Worm (Caenorhabditis elegans): ENCODE results near the gene scly-1.

- TF ChIP-seq pes-1 (GFP tag; IDR thresholded peaks at IDR 0.05) (no peak), F13C5.2 (tag; optimal IDR thresholded peaks at IDR 0.05) (no peak), ama-1 (optimal IDR thresholded peaks at IDR 0.05) (no peak), ceh-13 (GFP tag; optimal IDR thresholded peaks at IDR 0.05) (no peak), ets-7 (tag; optimal IDR thresholded peaks at IDR 0.05) (no peak), flt-1 (GFP tag; IDR thresholded peaks at IDR 0.05) (no peak), scrt-1 (GFP tag; IDR thresholded peaks at IDR 0.05) (no peak), hmbx-1 (tag; optimal IDR thresholded peaks at IDR 0.05) (no peak), tbx-11 (GFP tag; IDR thresholded peaks at IDR 0.05) (no peak), sea-1 (GFP tag; conservative IDR thresholded peaks at IDR 0.05) (no peak), tbx-37 (GFP tag; conservative IDR thresholded peaks at IDR 0.05) (no peak), aly-1 (tag; optimal IDR thresholded peaks at IDR 0.05) (no peak), hmg-4 (GFP tag; optimal IDR thresholded peaks at IDR 0.05) (no peak), tra-4 (tag; optimal IDR thresholded peaks at IDR 0.05) (no peak)
These were observed 35.7 kb downstream of the scly-1 start, which contains the start of gene blos-4 for ce11 chrII:6245199-6245702.

Measured in whole organism, early embryonic.